Worm (Caenorhabditis elegans) whole organism, L4 larva: Measurements from ENCODE around the gene fbxb-74.
A peak's percentile ranks its signal among the peaks of the same experiment; 100 is the strongest.

ENCODE experiments used
- D1046.2 ChIP-seq: fragments of 200-800 bp; sonication (Bioruptor generic); IDR thresholded peaks from 2 replicates; pipeline ENCODE4 v1.3.6; 2022; ENCODE audit warnings: missing genetic modification characterization, missing compliant biosample characterization
- F49E8.2 ChIP-seq: sonication (generic microtip); optimal IDR thresholded peaks from 2 replicates; lab custom pipeline; 2016; ENCODE audit warnings: missing compliant biosample characterization, mild to moderate bottlenecking, missing genetic modification characterization, borderline replicate concordance
- R02D3.7 ChIP-seq: fragments of 150-350 bp; sonication (generic microtip); optimal IDR thresholded peaks from 3 replicates; lab custom pipeline; 2014; ENCODE audit warnings: missing biosample characterization, missing genetic modification characterization
- Y105C5A.15 ChIP-seq: fragments of 200-800 bp; sonication (Bioruptor generic); IDR thresholded peaks from 2 replicates; pipeline ENCODE4 v1.3.6; 2022; ENCODE audit warnings: missing genetic modification characterization, missing compliant biosample characterization
- Y5F2A.4 ChIP-seq: fragments of 200-800 bp; sonication (Bioruptor generic); optimal IDR thresholded peaks from 2 replicates; lab custom pipeline; 2018; ENCODE audit warnings: mild to moderate bottlenecking, missing genetic modification characterization, missing compliant biosample characterization
- Y75B8A.6 ChIP-seq: fragments of 200-800 bp; sonication (Bioruptor generic); IDR thresholded peaks from 2 replicates; pipeline ENCODE4 v1.3.6; 2022; ENCODE audit warnings: missing genetic modification reagents, missing genetic modification characterization, missing compliant biosample characterization
- aha-1 ChIP-seq: fragments of 150-350 bp; peaks from one replicate; lab custom pipeline; 2014; ENCODE audit warnings: missing biosample characterization, missing genetic modification characterization
- ama-1 ChIP-seq: fragments of 150-350 bp; optimal IDR thresholded peaks from 2 replicates; lab custom pipeline; 2014; ENCODE audit warnings: inconsistent platforms, mixed read lengths
- arid-1 ChIP-seq: fragments of 200-800 bp; sonication (Bioruptor generic); conservative IDR thresholded peaks from 2 replicates; pipeline ENCODE4 v1.3.6; 2022; ENCODE audit warnings: missing genetic modification reagents, missing genetic modification characterization, missing compliant biosample characterization
- ceh-20 ChIP-seq: fragments of 200-800 bp; sonication (Bioruptor generic); IDR thresholded peaks from 2 replicates; pipeline ENCODE4 v1.3.6; 2022; ENCODE audit warnings: missing genetic modification reagents, missing genetic modification characterization, missing compliant biosample characterization
- ceh-28 ChIP-seq: fragments of 150-350 bp; optimal IDR thresholded peaks from 2 replicates; lab custom pipeline; 2014; ENCODE audit warnings: missing biosample characterization, missing genetic modification reagents, missing genetic modification characterization
- ceh-62 ChIP-seq: sonication (generic microtip); optimal IDR thresholded peaks from 2 replicates; lab custom pipeline; 2017; ENCODE audit warnings: missing biosample characterization, missing genetic modification characterization
- ces-1 ChIP-seq: fragments of 150-350 bp; sonication (generic microtip); optimal IDR thresholded peaks from 4 replicates; lab custom pipeline; 2014; ENCODE audit warnings: missing biosample characterization, missing genetic modification reagents, missing genetic modification characterization
- ctbp-1 ChIP-seq: fragments of 200-800 bp; sonication (Bioruptor generic); IDR thresholded peaks from 2 replicates; pipeline ENCODE4 v1.3.6; 2022; ENCODE audit warnings: missing genetic modification reagents, missing genetic modification characterization, missing compliant biosample characterization
- daf-8 ChIP-seq: fragments of 200-800 bp; sonication (Bioruptor generic); IDR thresholded peaks from 2 replicates; pipeline ENCODE4 v1.3.6; 2022; ENCODE audit warnings: missing genetic modification characterization, missing compliant biosample characterization
- dmd-6 ChIP-seq: fragments of 200-800 bp; sonication (Bioruptor generic); IDR thresholded peaks from 2 replicates; pipeline ENCODE4 v1.3.6; 2022; ENCODE audit warnings: missing genetic modification reagents, missing genetic modification characterization, missing compliant biosample characterization
- dmd-8 ChIP-seq: fragments of 200-800 bp; sonication (Bioruptor generic); IDR thresholded peaks from 2 replicates; pipeline ENCODE4 v1.3.6; 2022; ENCODE audit warnings: missing genetic modification characterization, missing compliant biosample characterization
- dpl-1 ChIP-seq: fragments of 150-350 bp; optimal IDR thresholded peaks from 2 replicates; lab custom pipeline; 2014; ENCODE audit warnings: missing biosample characterization, missing genetic modification reagents, missing genetic modification characterization
- egl-43 ChIP-seq: fragments of 200-800 bp; sonication (Bioruptor generic); IDR thresholded peaks from 2 replicates; pipeline ENCODE4 v1.3.6; 2022; ENCODE audit warnings: missing genetic modification reagents, missing genetic modification characterization, missing compliant biosample characterization
- fkh-10 ChIP-seq: fragments of 150-350 bp; optimal IDR thresholded peaks from 2 replicates; lab custom pipeline; 2014; ENCODE audit warnings: missing biosample characterization, missing genetic modification reagents, missing genetic modification characterization
- hlh-11 ChIP-seq: fragments of 200-800 bp; sonication (Bioruptor generic); optimal IDR thresholded peaks from 2 replicates; lab custom pipeline; 2018; ENCODE audit warnings: mild to moderate bottlenecking, missing genetic modification characterization, missing compliant biosample characterization
- hlh-30 ChIP-seq: sonication (generic microtip); optimal IDR thresholded peaks from 2 replicates; lab custom pipeline; 2017; ENCODE audit warnings: antibody characterized with exemption, mild to moderate bottlenecking, missing genetic modification characterization, missing compliant biosample characterization; ENCODE audit not compliant: insufficient read depth
- jun-1 ChIP-seq: fragments of 150-350 bp; optimal IDR thresholded peaks from 2 replicates; lab custom pipeline; 2014; ENCODE audit warnings: missing biosample characterization, missing genetic modification reagents, missing genetic modification characterization
- lim-7 ChIP-seq: fragments of 200-800 bp; sonication (Bioruptor generic); IDR thresholded peaks from 2 replicates; pipeline ENCODE4 v1.3.6; 2022; ENCODE audit warnings: missing genetic modification characterization, missing compliant biosample characterization
- lin-1 ChIP-seq: fragments of 200-800 bp; sonication (Bioruptor generic); IDR thresholded peaks from 2 replicates; pipeline ENCODE4 v1.3.6; 2022; ENCODE audit warnings: missing genetic modification reagents, missing genetic modification characterization, missing compliant biosample characterization
- lin-13 ChIP-seq: fragments of 150-350 bp; optimal IDR thresholded peaks from 2 replicates; lab custom pipeline; 2014; ENCODE audit warnings: missing biosample characterization, missing genetic modification reagents, missing genetic modification characterization
- lin-15B ChIP-seq: fragments of 150-350 bp; sonication (generic microtip); optimal IDR thresholded peaks from 3 replicates; lab custom pipeline; 2014; ENCODE audit warnings: missing biosample characterization, missing genetic modification characterization
- lin-29 ChIP-seq: fragments of 200-800 bp; sonication (Bioruptor generic); IDR thresholded peaks from 2 replicates; pipeline ENCODE4 v1.3.6; 2022; ENCODE audit warnings: missing genetic modification reagents, missing genetic modification characterization, missing compliant biosample characterization
- lir-3 ChIP-seq: sonication (generic microtip); optimal IDR thresholded peaks from 2 replicates; lab custom pipeline; 2016; ENCODE audit warnings: mild to moderate bottlenecking, missing genetic modification characterization, missing compliant biosample characterization
- lsy-2 ChIP-seq, 2 experiments: fragments of 150-350 bp in 1 of 2; sonication (generic microtip) in 1 of 2; optimal IDR thresholded peaks; 2 replicates each; lab custom pipeline; 2014 to 2017; ENCODE audit warnings: missing biosample characterization in 2 of 2, missing genetic modification characterization in 2 of 2
- madf-5 ChIP-seq, 2 experiments: fragments of 200-800 bp; sonication (Bioruptor generic); IDR thresholded peaks; 2 replicates each; pipeline ENCODE4 v1.3.6; 2022; ENCODE audit warnings: missing compliant biosample characterization in 2 of 2, missing genetic modification characterization in 2 of 2
- mdl-1 ChIP-seq, 2 experiments: fragments of 150-350 bp in 1 of 2; sonication (generic microtip) in 1 of 2; optimal IDR thresholded peaks; 2 replicates each; lab custom pipeline; 2014 to 2017; ENCODE audit warnings: missing biosample characterization in 2 of 2, missing genetic modification characterization in 2 of 2
- mep-1 ChIP-seq: fragments of 150-350 bp; sonication (generic microtip); optimal IDR thresholded peaks from 3 replicates; lab custom pipeline; 2014; ENCODE audit warnings: missing biosample characterization, missing genetic modification characterization
- mxl-3 ChIP-seq: fragments of 200-800 bp; sonication (Bioruptor generic); optimal IDR thresholded peaks from 2 replicates; lab custom pipeline; 2018; ENCODE audit warnings: mild to moderate bottlenecking, missing genetic modification characterization, missing compliant biosample characterization
- nhr-10 ChIP-seq: fragments of 150-350 bp; optimal IDR thresholded peaks from 2 replicates; lab custom pipeline; 2014; ENCODE audit warnings: missing biosample characterization, missing genetic modification characterization
- nhr-102 ChIP-seq: sonication (generic microtip); optimal IDR thresholded peaks from 2 replicates; lab custom pipeline; 2016; ENCODE audit warnings: mild to moderate bottlenecking, missing genetic modification characterization, moderate library complexity, missing compliant biosample characterization
- nhr-11 ChIP-seq: fragments of 150-350 bp; optimal IDR thresholded peaks from 2 replicates; lab custom pipeline; 2014; ENCODE audit warnings: missing biosample characterization, missing genetic modification characterization
- nhr-111 ChIP-seq: fragments of 200-800 bp; sonication (Bioruptor generic); optimal IDR thresholded peaks from 2 replicates; lab custom pipeline; 2018; ENCODE audit warnings: mild to moderate bottlenecking, missing genetic modification characterization, missing compliant biosample characterization
- nhr-25 ChIP-seq: sonication (generic microtip); optimal IDR thresholded peaks from 2 replicates; lab custom pipeline; 2017; ENCODE audit warnings: missing genetic modification characterization, mild to moderate bottlenecking, missing compliant biosample characterization, antibody characterized with exemption, moderate library complexity, borderline replicate concordance; ENCODE audit not compliant: insufficient read depth
- nhr-28 ChIP-seq: fragments of 150-350 bp; optimal IDR thresholded peaks from 2 replicates; lab custom pipeline; 2014; ENCODE audit warnings: missing biosample characterization, missing genetic modification characterization
- nhr-41 ChIP-seq: fragments of 200-800 bp; sonication (Bioruptor generic); IDR thresholded peaks from 2 replicates; pipeline ENCODE4 v1.3.6; 2022; ENCODE audit warnings: missing genetic modification reagents, missing genetic modification characterization, missing compliant biosample characterization
- nhr-42 ChIP-seq: fragments of 200-800 bp; sonication (Bioruptor generic); IDR thresholded peaks from 2 replicates; pipeline ENCODE4 v1.3.6; 2022; ENCODE audit warnings: missing genetic modification characterization, missing compliant biosample characterization
- nhr-76 ChIP-seq: fragments of 150-350 bp; optimal IDR thresholded peaks from 2 replicates; lab custom pipeline; 2014; ENCODE audit warnings: missing biosample characterization, missing genetic modification characterization
- php-3 ChIP-seq: fragments of 200-800 bp; sonication (Bioruptor generic); IDR thresholded peaks from 2 replicates; pipeline ENCODE4 v1.3.6; 2022; ENCODE audit warnings: missing genetic modification reagents, missing genetic modification characterization, missing compliant biosample characterization
- pqm-1 ChIP-seq: sonication (generic microtip); optimal IDR thresholded peaks from 2 replicates; lab custom pipeline; 2017; ENCODE audit warnings: missing biosample characterization, missing genetic modification characterization
- rbr-2 ChIP-seq: sonication (generic microtip); optimal IDR thresholded peaks from 2 replicates; lab custom pipeline; 2016; ENCODE audit warnings: missing genotype, missing genetic modification characterization, missing compliant biosample characterization
- set-16 ChIP-seq: fragments of 200-800 bp; sonication (Bioruptor generic); IDR thresholded peaks from 2 replicates; pipeline ENCODE4 v1.3.6; 2022; ENCODE audit warnings: missing genetic modification reagents, missing genetic modification characterization, missing compliant biosample characterization
- skn-1 ChIP-seq: fragments of 150-350 bp; optimal IDR thresholded peaks from 2 replicates; lab custom pipeline; 2014; ENCODE audit warnings: missing biosample characterization, missing genetic modification characterization
- snpc-4 ChIP-seq: fragments of 150-350 bp; optimal IDR thresholded peaks from 2 replicates; lab custom pipeline; 2014; ENCODE audit warnings: missing biosample characterization, missing genetic modification characterization
- tag-97 ChIP-seq: fragments of 200-800 bp; sonication (Bioruptor generic); IDR thresholded peaks from 2 replicates; pipeline ENCODE4 v1.3.6; 2022; ENCODE audit warnings: missing genetic modification characterization, missing compliant biosample characterization
- unc-62 ChIP-seq, 3 experiments: fragments of 150-350 bp in 1 of 3; sonication (generic microtip); optimal IDR thresholded peaks in 2 of 3; peaks in 1 of 3; 1 replicate in 1 of 3; 2 replicates in 2 of 3; lab custom pipeline; 2014 to 2017; ENCODE audit warnings: missing biosample characterization in 3 of 3, missing genetic modification characterization in 3 of 3, missing genetic modification reagents in 3 of 3, missing genotype in 1 of 3
- zag-1 ChIP-seq: fragments of 150-350 bp; optimal IDR thresholded peaks from 2 replicates; lab custom pipeline; 2014; ENCODE audit warnings: missing biosample characterization, missing genetic modification characterization
- ztf-11 ChIP-seq: fragments of 150-350 bp; optimal IDR thresholded peaks from 2 replicates; lab custom pipeline; 2014; ENCODE audit warnings: missing biosample characterization, missing genetic modification characterization

fbxb-74 gene

ce11 chrIV:4403870-4404269 lies 35.2 kb downstream of the fbxb-74 start:
- TF ChIP-seq set-16 (GFP tag; lab: Robert Waterston, UW), result no peak
- TF ChIP-seq F49E8.2 (tag; lab: Kevin White, UChicago), result no peak
- TF ChIP-seq lin-13, result no peak
- no peak for TF ChIP-seq hlh-30 (tag; lab: Kevin White, UChicago)
- TF ChIP-seq nhr-102 (tag; lab: Kevin White, UChicago), result no peak
- TF ChIP-seq R02D3.7 (tag; lab: Kevin White, UChicago), result no peak
- TF ChIP-seq ceh-62 (tag; lab: Kevin White, UChicago), result no peak
- no peak for TF ChIP-seq aha-1 (tag; lab: Kevin White, UChicago)
- TF ChIP-seq skn-1 (tag; lab: Kevin White, UChicago), result no peak
- TF ChIP-seq lir-3, result no peak
- TF ChIP-seq nhr-41 (GFP tag; lab: Robert Waterston, UW), result no peak
- TF ChIP-seq ceh-28 (tag; lab: Kevin White, UChicago), result no peak
- TF ChIP-seq php-3 (GFP tag; lab: Robert Waterston, UW), result no peak
- TF ChIP-seq nhr-28 (tag; lab: Kevin White, UChicago), result peak; percentile 3
- TF ChIP-seq egl-43, result no peak
- TF ChIP-seq dpl-1 (GFP tag; lab: Kevin White, UChicago), result no peak
- TF ChIP-seq nhr-42, result no peak
- no peak for TF ChIP-seq dmd-6
- no peak for TF ChIP-seq tag-97
- no peak for TF ChIP-seq hlh-11 (tag; lab: Kevin White, UChicago)
- TF ChIP-seq unc-62 (GFP tag; optimal IDR thresholded peaks at IDR 0.05 in 1 of 2; lab: Kevin White, UChicago), result peak in 1 of 2 experiments; percentile 48
- no peak for TF ChIP-seq unc-62 (tag; optimal IDR thresholded peaks at IDR 0.05; lab: Kevin White, UChicago)
- 0 out of 2 replicates have a peak, but pooled peaks have one; percentile 41 for TF ChIP-seq ctbp-1 (GFP tag; lab: Robert Waterston, UW)
- TF ChIP-seq fkh-10 (GFP tag; lab: Kevin White, UChicago), result no peak
- peak; percentile 33 for TF ChIP-seq ama-1 (lab: Kevin White, UChicago)
- TF ChIP-seq ces-1 (GFP tag; lab: Kevin White, UChicago), result peak; percentile 73
- no peak for TF ChIP-seq Y5F2A.4 (GFP tag; lab: Kevin White, UChicago)
- no peak for TF ChIP-seq nhr-76
- no peak for TF ChIP-seq nhr-10 (tag; lab: Kevin White, UChicago)
- no peak for TF ChIP-seq lin-1
- no peak for TF ChIP-seq Y75B8A.6 (GFP tag; lab: Robert Waterston, UW)
- no peak for TF ChIP-seq nhr-111
- TF ChIP-seq snpc-4 (tag; lab: Kevin White, UChicago), result no peak
- TF ChIP-seq rbr-2, result peak; percentile 12
- no peak for TF ChIP-seq mxl-3
- TF ChIP-seq ztf-11 (tag; lab: Kevin White, UChicago), result no peak
- TF ChIP-seq lin-29 (GFP tag; lab: Robert Waterston, UW), result no peak
- TF ChIP-seq daf-8 (GFP tag; lab: Robert Waterston, UW), result no peak
- peak; percentile 5 for TF ChIP-seq mep-1
- TF ChIP-seq madf-5 (GFP tag; IDR thresholded peaks at IDR 0.05; lab: Robert Waterston, UW), result no peak
- peak in 1 of 2 experiments; percentile 3 for TF ChIP-seq lsy-2 (tag; optimal IDR thresholded peaks at IDR 0.05; lab: Kevin White, UChicago)
- TF ChIP-seq nhr-11 (tag; lab: Kevin White, UChicago), result no peak
- no peak for TF ChIP-seq jun-1 (tag; lab: Kevin White, UChicago)
- TF ChIP-seq lim-7 (GFP tag; lab: Robert Waterston, UW), result 0 out of 2 replicates have a peak, but pooled peaks have one; percentile 12
- TF ChIP-seq pqm-1 (tag; lab: Kevin White, UChicago), result no peak
- TF ChIP-seq ceh-20 (GFP tag; lab: Robert Waterston, UW), result no peak
- TF ChIP-seq dmd-8 (GFP tag; lab: Robert Waterston, UW), result no peak
- TF ChIP-seq arid-1, result no peak
- TF ChIP-seq mdl-1 (tag; optimal IDR thresholded peaks at IDR 0.05; lab: Kevin White, UChicago), result no peak
- no peak for TF ChIP-seq D1046.2
- TF ChIP-seq Y105C5A.15 (GFP tag; lab: Robert Waterston, UW), result no peak
- TF ChIP-seq nhr-25, result peak; percentile 37
- no peak for TF ChIP-seq zag-1 (tag; lab: Kevin White, UChicago)
- TF ChIP-seq lin-15B (tag; lab: Kevin White, UChicago), result no peak
